Worm (Caenorhabditis elegans): ENCODE data around the gene mlc-3.

ce11 chrIII:5557246-5557819 is 7.5 kb upstream of the mlc-3 start, which contains the start of gene rpc-2:
- TF ChIP-seq snpc-4 (tag; optimal IDR thresholded peaks at IDR 0.05) (no peak), egl-27 (tag; optimal IDR thresholded peaks at IDR 0.05) (no peak), ceh-20 (GFP tag; IDR thresholded peaks at IDR 0.05) (no peak), attf-4 (tag; optimal IDR thresholded peaks at IDR 0.05) (no peak), jun-1 (tag; optimal IDR thresholded peaks at IDR 0.05) (no peak), cey-2 (tag; optimal IDR thresholded peaks at IDR 0.05; ENCODE audit: borderline replicate concordance, insufficient read depth) (no peak), mxl-2 (GFP tag; conservative IDR thresholded peaks at IDR 0.05) (no peak), zag-1 (tag; optimal IDR thresholded peaks at IDR 0.05) (no peak), pha-4 (GFP tag; IDR thresholded peaks at IDR 0.05) (peak; percentile 47; the same call in 1 of the 2 replicates), pha-4 (tag; optimal IDR thresholded peaks at IDR 0.05) (no peak), dpl-1 (GFP tag; optimal IDR thresholded peaks at IDR 0.05) (no peak), nhr-77 (tag; optimal IDR thresholded peaks at IDR 0.05) (no peak), mdl-1 (tag; optimal IDR thresholded peaks at IDR 0.05) (no peak), hlh-30 (tag; optimal IDR thresholded peaks at IDR 0.05; ENCODE audit: insufficient read depth) (no peak), fkh-10 (GFP tag; optimal IDR thresholded peaks at IDR 0.05) (no peak)
